Fruit fly (Drosophila melanogaster) whole organism, wandering third instar larva: ENCODE data around the gene Ugt302K1.

ENCODE experiments used
- Abd-B ChIP-seq: fragments of >200 bp; optimal IDR thresholded peaks from 2 replicates; lab custom pipeline; 2017; ENCODE audit warnings: missing biosample characterization, missing genetic modification characterization
- Dfd ChIP-seq: fragments of >200 bp; optimal IDR thresholded peaks from 2 replicates; lab custom pipeline; 2017; ENCODE audit warnings: missing biosample characterization, missing genetic modification characterization
- Hr78 ChIP-seq: fragments of >200 bp; optimal IDR thresholded peaks from 2 replicates; lab custom pipeline; 2017; ENCODE audit warnings: missing biosample characterization, missing genetic modification characterization
- Myc ChIP-seq: fragments of >200 bp; optimal IDR thresholded peaks from 2 replicates; lab custom pipeline; 2017
- Rel ChIP-seq, 2 experiments: fragments of 200-800 bp; sonication (Bioruptor generic) in 1 of 2; optimal IDR thresholded peaks; 2 replicates in 1 of 2; 3 replicates in 1 of 2; lab custom pipeline; 2016 to 2019; ENCODE audit warnings: mild to moderate bottlenecking in 2 of 2, missing biosample characterization in 2 of 2, missing genetic modification characterization in 2 of 2, moderate library complexity in 1 of 2
- psq ChIP-seq: fragments of 200-800 bp; sonication (Bioruptor generic); optimal IDR thresholded peaks from 3 replicates; lab custom pipeline; 2017; ENCODE audit warnings: missing biosample characterization, mild to moderate bottlenecking, missing genetic modification characterization, moderate library complexity
- usp ChIP-seq: fragments of >200 bp; optimal IDR thresholded peaks from 2 replicates; lab custom pipeline; 2017; ENCODE audit warnings: missing biosample characterization, missing genetic modification characterization

DNA sequence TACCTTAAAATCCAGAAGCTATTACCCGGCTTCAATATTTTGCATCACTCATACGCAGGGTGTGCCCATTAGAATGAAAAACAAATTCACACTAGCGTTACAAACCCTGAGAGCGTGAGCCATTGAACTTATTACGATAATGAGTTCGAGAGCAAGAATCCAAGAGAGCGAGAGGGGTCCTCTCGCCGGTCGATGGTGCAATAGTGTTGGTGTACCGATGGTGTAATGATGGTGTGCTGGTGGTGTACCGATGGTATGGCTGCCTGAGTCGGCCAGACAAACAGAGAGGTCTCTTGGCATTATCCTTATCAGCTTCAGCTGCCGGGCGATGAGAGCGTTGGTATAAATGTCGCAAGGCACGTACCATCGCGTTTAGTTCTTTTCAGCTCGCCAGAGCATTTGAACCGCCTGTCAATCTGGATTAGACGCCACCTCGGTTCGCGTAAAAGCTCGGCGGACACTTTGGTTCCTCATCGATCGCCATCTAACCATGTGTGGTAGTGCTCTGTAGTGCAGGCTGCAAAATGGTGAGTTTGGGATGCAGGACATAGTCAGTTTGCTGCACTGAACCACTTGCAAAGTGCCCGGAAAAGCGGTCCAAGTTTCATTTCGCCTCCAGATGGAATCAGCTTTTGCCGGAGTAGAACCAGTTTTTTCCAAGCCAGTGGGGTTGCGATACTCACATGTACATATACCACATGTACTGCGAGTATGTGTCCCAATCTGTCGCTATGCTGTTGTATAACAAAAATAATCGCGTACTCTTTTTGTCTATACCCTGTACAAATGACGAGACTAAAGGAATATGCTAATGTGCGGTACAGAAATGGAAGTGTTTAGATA is 46.6 kb upstream of the Ugt302K1 start:
- no peak for TF ChIP-seq Rel (GFP tag; optimal IDR thresholded peaks at IDR 0.05; lab: Kevin White, UChicago)
- TF ChIP-seq Rel (tag; optimal IDR thresholded peaks at IDR 0.05; lab: Kevin White, UChicago) = no peak
- no peak for TF ChIP-seq Hr78 (GFP tag; lab: Kevin White, UChicago)
- TF ChIP-seq Dfd (GFP tag; lab: Kevin White, UChicago) = no peak
- TF ChIP-seq usp (GFP tag; lab: Kevin White, UChicago) = no peak
- no peak for TF ChIP-seq psq (GFP tag; lab: Kevin White, UChicago)
- TF ChIP-seq Myc (lab: Kevin White, UChicago) = no peak
- TF ChIP-seq Abd-B (GFP tag; lab: Kevin White, UChicago) = no peak
